Worm (Caenorhabditis elegans): ENCODE data around the gene C05C12.6.

DNA sequence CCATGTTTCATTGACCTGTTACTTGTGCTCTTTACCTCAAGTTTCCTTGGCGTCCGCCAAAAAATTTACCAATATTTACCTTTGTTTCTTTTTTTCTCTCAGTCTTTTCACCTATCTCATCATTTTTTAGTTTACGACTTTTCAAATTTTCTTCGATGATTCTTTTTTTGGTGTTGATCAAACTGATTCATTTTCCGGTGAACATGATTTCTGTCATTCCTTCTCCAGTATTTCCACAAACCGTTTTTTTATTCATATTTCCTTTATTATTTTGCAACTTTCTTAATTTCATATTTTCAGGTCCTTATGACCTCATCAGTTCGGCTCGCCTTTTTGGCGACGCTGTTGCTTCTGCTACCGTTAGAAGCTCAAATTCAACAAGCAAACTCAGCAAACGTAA, 46.2 kb upstream of the C05C12.6 start, which contains the start of gene F54D1.6:
- TF ChIP-seq nhr-77 (tag; optimal IDR thresholded peaks at IDR 0.05) (no peak), unc-62 (GFP tag; optimal IDR thresholded peaks at IDR 0.05) (no peak), nhr-12 (tag; optimal IDR thresholded peaks at IDR 0.05) (no peak), nhr-23 (tag; optimal IDR thresholded peaks at IDR 0.05) (no peak), egl-27 (tag; optimal IDR thresholded peaks at IDR 0.05) (no peak)
